Worm (Caenorhabditis elegans): Measurements from ENCODE around the gene spp-13.

DNA sequence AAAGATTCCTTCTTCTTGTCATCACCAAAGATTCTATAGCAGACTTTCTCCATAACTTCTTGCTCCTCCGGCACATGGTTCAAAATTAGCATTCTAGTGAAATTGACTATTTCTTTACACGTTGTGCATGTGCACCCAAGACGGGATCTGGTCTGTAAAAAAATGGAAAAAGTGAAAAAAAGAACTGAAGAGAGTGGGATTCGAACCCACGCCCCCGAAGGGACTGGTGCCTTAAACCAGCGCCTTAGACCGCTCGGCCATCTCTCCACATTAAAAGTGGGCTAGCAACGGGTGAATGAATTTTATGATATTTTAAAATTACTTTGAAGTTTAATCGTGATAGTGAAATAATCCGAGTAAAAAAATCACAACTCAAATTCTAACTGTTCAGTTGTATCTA, 597 bp downstream of the spp-13 start:
- TF ChIP-seq mdl-1 (tag; optimal IDR thresholded peaks at IDR 0.05): no peak
- TF ChIP-seq ama-1 (optimal IDR thresholded peaks at IDR 0.05): no peak
- no peak for TF ChIP-seq nhr-76 (tag; optimal IDR thresholded peaks at IDR 0.05)
- no peak for TF ChIP-seq snpc-4 (tag; optimal IDR thresholded peaks at IDR 0.05)
- no peak for TF ChIP-seq D1046.2 (GFP tag; IDR thresholded peaks at IDR 0.05)
- no peak for TF ChIP-seq daf-12 (tag; optimal IDR thresholded peaks at IDR 0.05)
- TF ChIP-seq jun-1 (tag; optimal IDR thresholded peaks at IDR 0.05): no peak
- peak; percentile 67 for TF ChIP-seq snpc-1.2 (GFP tag; IDR thresholded peaks at IDR 0.05)
- no peak for TF ChIP-seq ceh-82 (tag; optimal IDR thresholded peaks at IDR 0.05)
- no peak for TF ChIP-seq nhr-25 (tag; optimal IDR thresholded peaks at IDR 0.05; ENCODE audit: borderline replicate concordance, insufficient read depth)
- no peak for TF ChIP-seq nhr-11 (tag; optimal IDR thresholded peaks at IDR 0.05)
- no peak for TF ChIP-seq lin-15B (tag; optimal IDR thresholded peaks at IDR 0.05)
- no peak for TF ChIP-seq gei-8 (GFP tag; optimal IDR thresholded peaks at IDR 0.05)
- no peak for TF ChIP-seq skn-1 (tag; optimal IDR thresholded peaks at IDR 0.05)

Measured in whole organism, L4 larva.